Fruit fly (Drosophila melanogaster) whole organism, prepupa: ENCODE measurements around the gene sgg.
A peak's percentile ranks its signal among the peaks of the same experiment; 100 is the strongest.

Experiments
- Blimp-1 ChIP-seq: fragments of 200-800 bp; sonication (Bioruptor generic); optimal IDR thresholded peaks from 3 replicates; lab custom pipeline; 2017; ENCODE audit warnings: missing biosample characterization, missing genetic modification characterization, mild to moderate bottlenecking, moderate library complexity, missing genetic modification reagents
- CG10669 ChIP-seq: fragments of 200-800 bp; sonication (Bioruptor generic); optimal IDR thresholded peaks from 3 replicates; lab custom pipeline; 2018; ENCODE audit warnings: missing biosample characterization, mild to moderate bottlenecking, missing genetic modification characterization, moderate library complexity
- CG11294 ChIP-seq: fragments of 200-800 bp; sonication (Bioruptor generic); IDR thresholded peaks from 2 replicates; pipeline ENCODE4 v1.3.6; 2022; ENCODE audit warnings: missing biosample characterization, missing genetic modification characterization
- CG11762 ChIP-seq: fragments of 200-800 bp; sonication (Bioruptor generic); optimal IDR thresholded peaks from 3 replicates; lab custom pipeline; 2016; ENCODE audit warnings: missing biosample characterization, missing genetic modification characterization; ENCODE audit not compliant: insufficient read depth
- CG11902 ChIP-seq: fragments of 200-800 bp; sonication (Bioruptor generic); optimal IDR thresholded peaks from 3 replicates; lab custom pipeline; 2016; ENCODE audit warnings: missing biosample characterization, missing genetic modification characterization
- CG15336 ChIP-seq: fragments of 200-800 bp; sonication (Bioruptor generic); IDR thresholded peaks from 2 replicates; pipeline ENCODE4 v1.3.6; 2022; ENCODE audit warnings: missing biosample characterization, missing genetic modification characterization
- CG16779 ChIP-seq: fragments of 200-800 bp; sonication (Bioruptor generic); optimal IDR thresholded peaks from 3 replicates; lab custom pipeline; 2017; ENCODE audit warnings: missing biosample characterization, mild to moderate bottlenecking, missing genetic modification characterization
- CG3032 ChIP-seq: fragments of 200-800 bp; optimal IDR thresholded peaks from 2 replicates; lab custom pipeline; 2019; ENCODE audit warnings: missing biosample characterization, mild to moderate bottlenecking, missing genetic modification characterization, moderate library complexity
- CG31627 ChIP-seq: fragments of 200-800 bp; sonication (Bioruptor generic); optimal IDR thresholded peaks from 3 replicates; lab custom pipeline; 2016; ENCODE audit warnings: missing biosample characterization, missing genetic modification characterization
- CG32006 ChIP-seq: fragments of 200-800 bp; sonication (Bioruptor generic); optimal IDR thresholded peaks from 3 replicates; lab custom pipeline; 2017; ENCODE audit warnings: missing biosample characterization, mild to moderate bottlenecking, missing genetic modification characterization
- CG34406 ChIP-seq: fragments of 200-800 bp; sonication (Bioruptor generic); optimal IDR thresholded peaks from 3 replicates; lab custom pipeline; 2016; ENCODE audit warnings: missing biosample characterization, missing genetic modification characterization
- CG3919 ChIP-seq: fragments of 200-800 bp; sonication (Bioruptor generic); optimal IDR thresholded peaks from 3 replicates; lab custom pipeline; 2016; ENCODE audit warnings: missing biosample characterization, missing genetic modification characterization
- CG4318 ChIP-seq: fragments of 200-800 bp; sonication (Bioruptor generic); optimal IDR thresholded peaks from 3 replicates; lab custom pipeline; 2017; ENCODE audit warnings: missing biosample characterization, mild to moderate bottlenecking, missing genetic modification characterization
- CG6163 ChIP-seq: fragments of 200-800 bp; sonication (Bioruptor generic); IDR thresholded peaks from 3 replicates; pipeline ENCODE4 v1.3.6; 2022; ENCODE audit warnings: missing biosample characterization, missing genetic modification characterization
- CG6276 ChIP-seq: fragments of 200-800 bp; sonication (Bioruptor generic); optimal IDR thresholded peaks from 2 replicates; lab custom pipeline; 2017; ENCODE audit warnings: missing biosample characterization, mild to moderate bottlenecking, missing genetic modification characterization
- CG6808 ChIP-seq: fragments of 200-800 bp; sonication (Bioruptor generic); optimal IDR thresholded peaks from 3 replicates; lab custom pipeline; 2017; ENCODE audit warnings: missing biosample characterization, missing genetic modification characterization, mild to moderate bottlenecking, moderate library complexity, missing genetic modification reagents
- CG8119 ChIP-seq: fragments of 200-800 bp; sonication (Bioruptor generic); IDR thresholded peaks from 3 replicates; pipeline ENCODE4 v1.3.6; 2022; ENCODE audit warnings: missing biosample characterization, missing genetic modification characterization
- CG8319 ChIP-seq: fragments of 200-800 bp; sonication (Bioruptor generic); optimal IDR thresholded peaks from 3 replicates; lab custom pipeline; 2016; ENCODE audit warnings: missing biosample characterization, missing genetic modification characterization
- CG8632 ChIP-seq: fragments of 200-800 bp; sonication (Bioruptor generic); optimal IDR thresholded peaks from 3 replicates; lab custom pipeline; 2016; ENCODE audit warnings: missing biosample characterization, missing genetic modification characterization
- CG9139 ChIP-seq: fragments of 200-800 bp; sonication (Bioruptor generic); optimal IDR thresholded peaks from 3 replicates; lab custom pipeline; 2017; ENCODE audit warnings: missing biosample characterization, mild to moderate bottlenecking, missing genetic modification characterization
- Eip75B ChIP-seq: fragments of 200-800 bp; sonication (Bioruptor generic); optimal IDR thresholded peaks from 3 replicates; lab custom pipeline; 2016; ENCODE audit warnings: missing biosample characterization, missing genetic modification characterization
- Eip78C ChIP-seq: fragments of 200-800 bp; sonication (Bioruptor generic); peaks from one replicate; lab custom pipeline; 2016; ENCODE audit warnings: missing biosample characterization, missing genetic modification characterization
- Eip93F ChIP-seq: fragments of 200-800 bp; sonication (Bioruptor generic); optimal IDR thresholded peaks from 2 replicates; lab custom pipeline; 2016; ENCODE audit warnings: missing biosample characterization, mild to moderate bottlenecking, missing genetic modification characterization
- Ets21C ChIP-seq: fragments of 200-800 bp; sonication (Bioruptor generic); optimal IDR thresholded peaks from 3 replicates; lab custom pipeline; 2016; ENCODE audit warnings: missing biosample characterization, missing genetic modification characterization
- Ets96B ChIP-seq: fragments of 200-800 bp; optimal IDR thresholded peaks from 2 replicates; lab custom pipeline; 2019; ENCODE audit warnings: missing biosample characterization, mild to moderate bottlenecking, missing genetic modification characterization, moderate library complexity
- Gug ChIP-seq: fragments of 200-800 bp; sonication (Bioruptor generic); IDR thresholded peaks from 2 replicates; pipeline ENCODE4 v1.3.6; 2022; ENCODE audit warnings: missing biosample characterization, missing genetic modification characterization
- Hr38 ChIP-seq: sonication (Bioruptor generic); optimal IDR thresholded peaks from 2 replicates; lab custom pipeline; 2016; ENCODE audit warnings: missing biosample characterization, missing genetic modification characterization
- Hr39 ChIP-seq: fragments of 200-800 bp; sonication (Bioruptor generic); optimal IDR thresholded peaks from 2 replicates; lab custom pipeline; 2016; ENCODE audit warnings: missing biosample characterization, missing genetic modification characterization
- Hr4 ChIP-seq: fragments of 200-800 bp; sonication (Bioruptor generic); optimal IDR thresholded peaks from 3 replicates; lab custom pipeline; 2016; ENCODE audit warnings: missing biosample characterization, missing genetic modification characterization
- Met ChIP-seq: fragments of 200-800 bp; sonication (Bioruptor generic); optimal IDR thresholded peaks from 3 replicates; lab custom pipeline; 2016; ENCODE audit warnings: missing biosample characterization, missing genetic modification characterization
- OdsH ChIP-seq: fragments of 200-800 bp; sonication (Bioruptor generic); optimal IDR thresholded peaks from 3 replicates; lab custom pipeline; 2016; ENCODE audit warnings: missing biosample characterization, missing genetic modification characterization
- Smox ChIP-seq: fragments of 200-800 bp; sonication (Bioruptor generic); optimal IDR thresholded peaks from 3 replicates; lab custom pipeline; 2016; ENCODE audit warnings: missing biosample characterization, missing genetic modification characterization
- Sox102F ChIP-seq: fragments of 200-800 bp; sonication (Bioruptor generic); optimal IDR thresholded peaks from 2 replicates; lab custom pipeline; 2016; ENCODE audit warnings: missing biosample characterization, mild to moderate bottlenecking, missing genetic modification characterization
- Sox14 ChIP-seq: fragments of 200-800 bp; sonication (Bioruptor generic); optimal IDR thresholded peaks from 3 replicates; lab custom pipeline; 2016; ENCODE audit warnings: missing biosample characterization, missing genetic modification characterization
- Sox15 ChIP-seq: fragments of 200-800 bp; sonication (Bioruptor generic); optimal IDR thresholded peaks from 3 replicates; lab custom pipeline; 2016; ENCODE audit warnings: missing biosample characterization, missing genetic modification characterization
- achi ChIP-seq: fragments of 200-800 bp; sonication (Bioruptor generic); optimal IDR thresholded peaks from 3 replicates; lab custom pipeline; 2016; ENCODE audit warnings: missing biosample characterization, missing genetic modification characterization
- acj6 ChIP-seq: fragments of 200-800 bp; sonication (Bioruptor generic); optimal IDR thresholded peaks from 3 replicates; lab custom pipeline; 2016; ENCODE audit warnings: missing biosample characterization, missing genetic modification characterization
- cyc ChIP-seq: fragments of 200-800 bp; sonication (Bioruptor generic); optimal IDR thresholded peaks from 3 replicates; lab custom pipeline; 2016; ENCODE audit warnings: missing biosample characterization, missing genetic modification characterization
- dac ChIP-seq: fragments of 200-800 bp; sonication (Bioruptor generic); optimal IDR thresholded peaks from 2 replicates; lab custom pipeline; 2017; ENCODE audit warnings: missing biosample characterization, mild to moderate bottlenecking, missing genetic modification characterization
- dsx ChIP-seq: fragments of 200-800 bp; optimal IDR thresholded peaks from 3 replicates; lab custom pipeline; 2019; ENCODE audit warnings: missing biosample characterization, mild to moderate bottlenecking, missing genetic modification characterization, moderate library complexity; ENCODE audit not compliant: poor library complexity, severe bottlenecking
- eg ChIP-seq: fragments of 200-800 bp; sonication (Bioruptor generic); IDR thresholded peaks from 3 replicates; pipeline ENCODE4 v1.3.6; 2022; ENCODE audit warnings: missing biosample characterization, missing genetic modification characterization
- esn ChIP-seq: fragments of 200-800 bp; sonication (Bioruptor generic); optimal IDR thresholded peaks from 2 replicates; lab custom pipeline; 2016; ENCODE audit warnings: missing biosample characterization, mild to moderate bottlenecking, missing genetic modification characterization, moderate library complexity
- fd59A ChIP-seq: fragments of 200-800 bp; sonication (Bioruptor generic); optimal IDR thresholded peaks from 2 replicates; lab custom pipeline; 2017; ENCODE audit warnings: missing biosample characterization, mild to moderate bottlenecking, missing genetic modification characterization, missing genetic modification reagents
- fd85E ChIP-seq: fragments of 200-800 bp; sonication (Bioruptor generic); optimal IDR thresholded peaks from 3 replicates; lab custom pipeline; 2016; ENCODE audit warnings: missing biosample characterization, missing genetic modification characterization
- fkh ChIP-seq: fragments of 200-800 bp; sonication (Bioruptor generic); optimal IDR thresholded peaks from 3 replicates; lab custom pipeline; 2017; ENCODE audit warnings: missing biosample characterization, mild to moderate bottlenecking, missing genetic modification characterization, moderate library complexity
- lz ChIP-seq: fragments of 200-800 bp; sonication (Bioruptor generic); optimal IDR thresholded peaks from 3 replicates; lab custom pipeline; 2016; ENCODE audit warnings: missing biosample characterization, missing genetic modification characterization
- net ChIP-seq: fragments of 200-800 bp; sonication (Bioruptor generic); optimal IDR thresholded peaks from 3 replicates; lab custom pipeline; 2016; ENCODE audit warnings: missing biosample characterization, missing genetic modification characterization
- pdm3 ChIP-seq: fragments of 200-800 bp; sonication (Bioruptor generic); optimal IDR thresholded peaks from 3 replicates; lab custom pipeline; 2016; ENCODE audit warnings: missing biosample characterization, missing genetic modification characterization
- spab ChIP-seq: fragments of 200-800 bp; sonication (Bioruptor generic); optimal IDR thresholded peaks from 2 replicates; lab custom pipeline; 2017; ENCODE audit warnings: missing biosample characterization, mild to moderate bottlenecking, missing genetic modification characterization, missing genetic modification reagents
- ss ChIP-seq, 2 experiments: fragments of 200-800 bp; sonication (Bioruptor generic); optimal IDR thresholded peaks; 2 replicates in 1 of 2; 3 replicates in 1 of 2; lab custom pipeline; 2017 to 2018; ENCODE audit warnings: mild to moderate bottlenecking in 2 of 2, missing biosample characterization in 2 of 2, missing genetic modification characterization in 2 of 2, moderate library complexity in 1 of 2
- svp ChIP-seq: fragments of 200-800 bp; sonication (Bioruptor generic); peaks from one replicate; lab custom pipeline; 2016; ENCODE audit warnings: missing biosample characterization, missing genetic modification characterization
- topi ChIP-seq: fragments of 200-800 bp; sonication (Bioruptor generic); optimal IDR thresholded peaks from 3 replicates; lab custom pipeline; 2016; ENCODE audit warnings: missing biosample characterization, missing genetic modification characterization

The sgg gene

DNA sequence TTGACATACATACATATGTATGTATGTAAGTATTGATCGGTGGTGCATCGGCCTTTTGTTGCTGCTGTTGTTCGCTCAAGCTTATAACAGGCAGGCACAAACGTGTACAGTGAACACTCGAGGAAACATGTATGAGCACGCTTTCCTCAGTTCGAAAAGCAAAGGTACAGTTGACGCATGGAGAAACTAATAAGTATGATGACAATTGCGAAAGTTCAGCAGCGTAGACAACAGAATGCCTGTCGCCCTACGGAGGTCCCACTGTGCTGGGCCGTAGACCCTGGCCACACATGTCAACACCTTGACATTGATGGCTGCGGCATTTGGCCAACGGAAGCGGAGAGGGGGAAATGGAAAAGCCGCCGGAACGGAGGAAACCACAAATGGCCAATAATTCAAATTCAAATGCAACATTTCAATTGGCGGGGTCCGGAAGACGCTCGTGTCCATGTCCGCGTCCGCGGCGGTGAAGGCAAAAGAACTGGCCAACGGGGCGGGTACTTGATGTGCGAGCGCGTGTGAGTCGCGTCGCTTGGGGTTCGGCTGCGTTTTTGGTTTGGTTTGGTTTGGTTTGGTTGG is 74.5 kb downstream of the sgg start, which contains the start of gene CG2681:
CG2681 (plus strand) TSS at position 529 of the 579 bp plus-strand sequence.
- TF ChIP-seq CG8119 (GFP tag; lab: Robert Waterston, UW), result no peak
- TF ChIP-seq CG8632 (GFP tag; lab: Kevin White, UChicago), result no peak
- TF ChIP-seq CG11294, result peak; percentile 46
- TF ChIP-seq Sox102F (GFP tag; lab: Kevin White, UChicago), result no peak
- no peak for TF ChIP-seq fd85E (GFP tag; lab: Kevin White, UChicago)
- no peak for TF ChIP-seq Ets21C (GFP tag; lab: Kevin White, UChicago)
- no peak for TF ChIP-seq CG3032
- no peak for TF ChIP-seq CG10669 (GFP tag; lab: Kevin White, UChicago)
- TF ChIP-seq Hr38 (GFP tag; lab: Kevin White, UChicago), result no peak
- no peak for TF ChIP-seq fd59A (GFP tag; lab: Kevin White, UChicago)
- peak; percentile 57 for TF ChIP-seq Eip78C (GFP tag; lab: Kevin White, UChicago)
- TF ChIP-seq CG16779, result no peak
- TF ChIP-seq CG6808 (GFP tag; lab: Kevin White, UChicago), result no peak
- TF ChIP-seq cyc (GFP tag; lab: Kevin White, UChicago), result peak; percentile 16
- peak; percentile 7 for TF ChIP-seq esn
- TF ChIP-seq CG9139 (GFP tag; lab: Kevin White, UChicago), result no peak
- no peak for TF ChIP-seq CG3919 (GFP tag; lab: Kevin White, UChicago)
- no peak for TF ChIP-seq dsx
- TF ChIP-seq CG4318 (GFP tag; lab: Kevin White, UChicago), result no peak
- TF ChIP-seq topi (GFP tag; lab: Kevin White, UChicago), result peak; percentile 18
- TF ChIP-seq Hr39 (GFP tag; lab: Kevin White, UChicago), result peak; percentile 49
- no peak for TF ChIP-seq svp (GFP tag; lab: Kevin White, UChicago)
- no peak for TF ChIP-seq pdm3 (GFP tag; lab: Kevin White, UChicago)
- no peak for TF ChIP-seq CG11762 (GFP tag; lab: Kevin White, UChicago)
- TF ChIP-seq CG32006 (GFP tag; lab: Kevin White, UChicago), result no peak
- no peak for TF ChIP-seq acj6 (GFP tag; lab: Kevin White, UChicago)
- TF ChIP-seq CG15336, result peak; percentile 33; the same call in 1 of the 2 replicates
- no peak for TF ChIP-seq Blimp-1 (GFP tag; lab: Kevin White, UChicago)
- peak; percentile 38; the same call in 1 of the 2 replicates for TF ChIP-seq Gug
- no peak for TF ChIP-seq Eip75B (GFP tag; lab: Kevin White, UChicago)
- TF ChIP-seq Hr4 (GFP tag; lab: Kevin White, UChicago), result no peak
- TF ChIP-seq lz (GFP tag; lab: Kevin White, UChicago), result peak; percentile 20
- TF ChIP-seq CG6163 (GFP tag; lab: Robert Waterston, UW), result peak; percentile 71
- peak; percentile 34 for TF ChIP-seq Sox14 (GFP tag; lab: Kevin White, UChicago)
- TF ChIP-seq fkh (GFP tag; lab: Kevin White, UChicago), result no peak
- TF ChIP-seq CG11902 (GFP tag; lab: Kevin White, UChicago), result no peak
- no peak for TF ChIP-seq CG6276 (GFP tag; lab: Kevin White, UChicago)
- no peak for TF ChIP-seq CG34406
- no peak for TF ChIP-seq CG8319 (GFP tag; lab: Kevin White, UChicago)
- no peak for TF ChIP-seq net (GFP tag; lab: Kevin White, UChicago)
- peak; percentile 68 for TF ChIP-seq eg (GFP tag; lab: Robert Waterston, UW)
- peak; percentile 22 for TF ChIP-seq CG31627 (GFP tag; lab: Kevin White, UChicago)
- TF ChIP-seq dac, result no peak
- no peak for TF ChIP-seq Ets96B (tag; lab: Kevin White, UChicago)
- TF ChIP-seq Met, result no peak
- TF ChIP-seq Smox (GFP tag; lab: Kevin White, UChicago), result no peak
- TF ChIP-seq ss (GFP tag; optimal IDR thresholded peaks at IDR 0.05; lab: Kevin White, UChicago), result no peak
- TF ChIP-seq spab (GFP tag; lab: Kevin White, UChicago), result no peak
- TF ChIP-seq achi (GFP tag; lab: Kevin White, UChicago), result no peak
- no peak for TF ChIP-seq OdsH (GFP tag; lab: Kevin White, UChicago)
- no peak for TF ChIP-seq Sox15 (GFP tag; lab: Kevin White, UChicago)
- no peak for TF ChIP-seq Eip93F (GFP tag; lab: Kevin White, UChicago)
